Worm (Caenorhabditis elegans) whole organism, L3 larva: ENCODE measurements around the gene col-174.

ENCODE experiments used
- nfya-1 ChIP-seq: sonication (generic microtip); optimal IDR thresholded peaks from 2 replicates; lab custom pipeline; 2017; ENCODE audit warnings: missing genetic modification characterization, mild to moderate bottlenecking, missing compliant biosample characterization, antibody characterized with exemption, moderate library complexity; ENCODE audit not compliant: insufficient read depth
- nhr-12 ChIP-seq: fragments of 150-350 bp; optimal IDR thresholded peaks from 2 replicates; lab custom pipeline; 2014; ENCODE audit warnings: missing biosample characterization, missing genetic modification characterization

DNA sequence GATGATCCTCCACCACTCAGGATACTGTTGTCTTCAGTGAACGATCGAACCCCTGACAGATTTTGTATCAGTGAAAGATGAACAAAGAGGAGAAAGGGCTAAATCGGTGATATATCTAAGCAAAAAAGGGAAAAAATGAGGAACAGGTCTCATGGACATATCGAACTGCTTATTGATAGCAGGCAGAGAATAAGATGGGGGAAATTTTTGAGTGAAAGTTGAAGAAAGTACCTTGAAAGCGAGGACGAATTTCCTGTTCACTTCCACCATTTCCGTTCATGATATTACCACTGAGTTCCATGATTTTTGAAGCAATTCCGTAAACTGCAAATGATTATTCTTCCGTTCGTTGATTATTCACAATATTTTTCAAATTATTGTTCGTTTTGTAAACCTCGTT is 6.7 kb downstream of the col-174 start:
- TF ChIP-seq nfya-1 (tag; lab: Kevin White, UChicago) = no peak
- TF ChIP-seq nhr-12 (tag; lab: Kevin White, UChicago) = no peak
